Worm (Caenorhabditis elegans) whole organism, young adult: ENCODE data around the gene D1086.21.

ENCODE experiments used
- C06A6.2 ChIP-seq: fragments of 200-800 bp; sonication (Bioruptor generic); conservative IDR thresholded peaks from 2 replicates; pipeline ENCODE4 v1.3.6; 2022; ENCODE audit warnings: missing genetic modification characterization, missing compliant biosample characterization
- C17E4.6 ChIP-seq: fragments of 200-800 bp; sonication (Bioruptor generic); IDR thresholded peaks from 2 replicates; pipeline ENCODE4 v1.3.6; 2022; ENCODE audit warnings: missing genetic modification reagents, missing genetic modification characterization, missing compliant biosample characterization
- D2030.7 ChIP-seq: fragments of 200-800 bp; sonication (Bioruptor generic); IDR thresholded peaks from 2 replicates; pipeline ENCODE4 v1.3.6; 2022; ENCODE audit warnings: missing genetic modification reagents, missing genetic modification characterization, missing compliant biosample characterization
- T07F8.4 ChIP-seq: sonication (generic microtip); optimal IDR thresholded peaks from 2 replicates; lab custom pipeline; 2016; ENCODE audit warnings: mild to moderate bottlenecking, missing genetic modification characterization, moderate library complexity, missing compliant biosample characterization
- Y53G8AR.9 ChIP-seq: fragments of 200-800 bp; sonication (Bioruptor generic); conservative IDR thresholded peaks from 2 replicates; pipeline ENCODE4 v1.3.6; 2022; ENCODE audit warnings: missing genetic modification reagents, missing genetic modification characterization, missing compliant biosample characterization
- Y67H2A.10 ChIP-seq: fragments of 200-800 bp; sonication (Bioruptor generic); conservative IDR thresholded peaks from 2 replicates; pipeline ENCODE4 v1.3.6; 2022; ENCODE audit warnings: missing genetic modification reagents, missing genetic modification characterization, missing compliant biosample characterization
- Y95B8A.8 ChIP-seq: fragments of 200-800 bp; sonication (Bioruptor generic); IDR thresholded peaks from 2 replicates; pipeline ENCODE4 v1.3.6; 2022; ENCODE audit warnings: missing genetic modification reagents, missing genetic modification characterization, missing compliant biosample characterization
- akir-1 ChIP-seq: fragments of 200-800 bp; sonication (Bioruptor generic); optimal IDR thresholded peaks from 2 replicates; lab custom pipeline; 2018; ENCODE audit warnings: mild to moderate bottlenecking, missing genetic modification characterization, moderate library complexity, missing compliant biosample characterization
- ama-1 ChIP-seq, 3 experiments: fragments of 150-350 bp in 1 of 3; sonication (generic microtip) in 2 of 3; optimal IDR thresholded peaks; 2 replicates each; lab custom pipeline; 2014 to 2018; ENCODE audit warnings: missing biosample characterization in 2 of 3, missing genetic modification characterization in 2 of 3, missing genetic modification reagents in 2 of 3
- aptf-2 ChIP-seq: fragments of 200-800 bp; sonication (Bioruptor generic); conservative IDR thresholded peaks from 2 replicates; pipeline ENCODE4 v1.3.6; 2022; ENCODE audit warnings: missing genetic modification reagents, missing genetic modification characterization, missing compliant biosample characterization
- attf-5 ChIP-seq: fragments of 200-800 bp; sonication (Bioruptor generic); optimal IDR thresholded peaks from 2 replicates; lab custom pipeline; 2018; ENCODE audit warnings: mild to moderate bottlenecking, missing genetic modification characterization, missing compliant biosample characterization
- attf-6 ChIP-seq: fragments of 200-800 bp; sonication (Bioruptor generic); IDR thresholded peaks from 2 replicates; pipeline ENCODE4 v1.3.6; 2022; ENCODE audit warnings: missing genetic modification reagents, missing genetic modification characterization, missing compliant biosample characterization
- cebp-2 ChIP-seq: fragments of 200-800 bp; sonication (Bioruptor generic); IDR thresholded peaks from 2 replicates; pipeline ENCODE4 v1.3.6; 2022; ENCODE audit warnings: missing genetic modification characterization, missing compliant biosample characterization
- ceh-27 ChIP-seq: fragments of 200-800 bp; sonication (Bioruptor generic); optimal IDR thresholded peaks from 2 replicates; lab custom pipeline; 2018; ENCODE audit warnings: mild to moderate bottlenecking, missing genetic modification characterization, moderate library complexity, missing compliant biosample characterization
- ceh-91 ChIP-seq: fragments of 200-800 bp; sonication (Bioruptor generic); IDR thresholded peaks from 2 replicates; pipeline ENCODE4 v1.3.6; 2022; ENCODE audit warnings: missing genetic modification reagents, missing genetic modification characterization, missing compliant biosample characterization
- chd-7 ChIP-seq: sonication (generic microtip); optimal IDR thresholded peaks from 2 replicates; lab custom pipeline; 2016; ENCODE audit warnings: mild to moderate bottlenecking, missing genetic modification characterization, moderate library complexity, missing compliant biosample characterization
- efl-1 ChIP-seq: fragments of 150-350 bp; optimal IDR thresholded peaks from 2 replicates; lab custom pipeline; 2014; ENCODE audit warnings: missing biosample characterization, missing genetic modification reagents, missing genetic modification characterization
- ets-4 ChIP-seq: fragments of 200-800 bp; sonication (Bioruptor generic); optimal IDR thresholded peaks from 2 replicates; lab custom pipeline; 2018; ENCODE audit warnings: mild to moderate bottlenecking, missing genetic modification characterization, missing compliant biosample characterization
- hmg-20 ChIP-seq: fragments of 200-800 bp; sonication (Bioruptor generic); IDR thresholded peaks from 2 replicates; pipeline ENCODE4 v1.3.6; 2022; ENCODE audit warnings: missing genetic modification reagents, missing genetic modification characterization, missing compliant biosample characterization
- lin-26 ChIP-seq: fragments of 200-800 bp; sonication (Bioruptor generic); IDR thresholded peaks from 2 replicates; pipeline ENCODE4 v1.3.6; 2022; ENCODE audit warnings: missing genetic modification reagents, missing genetic modification characterization, missing compliant biosample characterization
- madf-6 ChIP-seq: fragments of 200-800 bp; sonication (Bioruptor generic); IDR thresholded peaks from 2 replicates; pipeline ENCODE4 v1.3.6; 2022; ENCODE audit warnings: missing genetic modification reagents, missing genetic modification characterization, missing compliant biosample characterization
- madf-8 ChIP-seq: fragments of 200-800 bp; sonication (Bioruptor generic); conservative IDR thresholded peaks from 2 replicates; pipeline ENCODE4 v1.3.6; 2022; ENCODE audit warnings: missing genetic modification reagents, missing genetic modification characterization, missing compliant biosample characterization
- mcd-1 ChIP-seq: fragments of 200-800 bp; sonication (Bioruptor generic); IDR thresholded peaks from 2 replicates; pipeline ENCODE4 v1.3.6; 2022; ENCODE audit warnings: missing genetic modification reagents, missing genetic modification characterization, missing compliant biosample characterization
- nfya-1 ChIP-seq: sonication (generic microtip); optimal IDR thresholded peaks from 2 replicates; lab custom pipeline; 2017; ENCODE audit warnings: antibody characterized with exemption, missing compliant biosample characterization, missing genetic modification characterization, borderline replicate concordance; ENCODE audit not compliant: insufficient read depth
- nhr-120 ChIP-seq: fragments of 200-800 bp; sonication (Bioruptor generic); IDR thresholded peaks from 2 replicates; pipeline ENCODE4 v1.3.6; 2022; ENCODE audit warnings: missing genetic modification characterization, missing compliant biosample characterization
- nhr-27 ChIP-seq: fragments of 200-800 bp; sonication (Bioruptor generic); optimal IDR thresholded peaks from 2 replicates; lab custom pipeline; 2018; ENCODE audit warnings: mild to moderate bottlenecking, missing genetic modification characterization, moderate library complexity, missing compliant biosample characterization
- nhr-90 ChIP-seq: sonication (generic microtip); optimal IDR thresholded peaks from 2 replicates; lab custom pipeline; 2016; ENCODE audit warnings: missing genotype, mild to moderate bottlenecking, missing genetic modification characterization, missing compliant biosample characterization
- rec-8 ChIP-seq, 2 experiments: sonication (generic microtip); optimal IDR thresholded peaks; 2 replicates each; lab custom pipeline; 2016; ENCODE audit warnings: mild to moderate bottlenecking in 2 of 2, missing genetic modification characterization in 2 of 2, missing genetic modification reagents in 2 of 2, missing genotype in 2 of 2, missing biosample characterization in 1 of 2, missing compliant biosample characterization in 1 of 2, moderate library complexity in 1 of 2
- sea-2 ChIP-seq: fragments of 200-800 bp; sonication (Bioruptor generic); IDR thresholded peaks from 2 replicates; pipeline ENCODE4 v1.3.6; 2022; ENCODE audit warnings: missing genetic modification characterization, missing compliant biosample characterization
- snpc-1.1 ChIP-seq: sonication (generic microtip); optimal IDR thresholded peaks from 2 replicates; lab custom pipeline; 2017; ENCODE audit warnings: missing genetic modification characterization, mild to moderate bottlenecking, missing compliant biosample characterization, antibody characterized with exemption, moderate library complexity, missing genotype, missing genetic modification reagents; ENCODE audit not compliant: insufficient read depth
- snpc-4 ChIP-seq, 5 experiments: fragments of 150-350 bp in 1 of 5; sonication (generic microtip) in 4 of 5; optimal IDR thresholded peaks; 2 replicates each; lab custom pipeline; 2014 to 2018; ENCODE audit warnings: missing genetic modification characterization in 5 of 5, missing biosample characterization in 3 of 5, antibody characterized with exemption in 2 of 5, mild to moderate bottlenecking in 2 of 5, missing compliant biosample characterization in 2 of 5, missing genotype in 2 of 5, moderate library complexity in 2 of 5, missing genetic modification reagents in 1 of 5
- somi-1 ChIP-seq: fragments of 200-800 bp; sonication (Bioruptor generic); optimal IDR thresholded peaks from 2 replicates; lab custom pipeline; 2018; ENCODE audit warnings: mild to moderate bottlenecking, missing genetic modification characterization, missing compliant biosample characterization
- tlf-1 ChIP-seq: fragments of 200-800 bp; sonication (Bioruptor generic); optimal IDR thresholded peaks from 2 replicates; lab custom pipeline; 2018; ENCODE audit warnings: mild to moderate bottlenecking, missing genetic modification characterization, missing compliant biosample characterization
- xnd-1 ChIP-seq: sonication (generic microtip); optimal IDR thresholded peaks from 2 replicates; lab custom pipeline; 2016; ENCODE audit warnings: missing genotype, missing genetic modification reagents, missing genetic modification characterization, missing compliant biosample characterization
- zim-3 ChIP-seq: sonication (generic microtip); optimal IDR thresholded peaks from 2 replicates; lab custom pipeline; 2017; ENCODE audit warnings: mild to moderate bottlenecking, missing genetic modification characterization, moderate library complexity, missing compliant biosample characterization
- ztf-18 ChIP-seq: sonication (generic microtip); optimal IDR thresholded peaks from 2 replicates; lab custom pipeline; 2016; ENCODE audit warnings: missing genotype, mild to moderate bottlenecking, missing genetic modification characterization, missing compliant biosample characterization
- ztf-28 ChIP-seq: fragments of 200-800 bp; sonication (Bioruptor generic); IDR thresholded peaks from 2 replicates; pipeline ENCODE4 v1.3.6; 2022; ENCODE audit warnings: missing genetic modification reagents, missing genetic modification characterization, missing compliant biosample characterization

The D1086.21 gene

ce11 chrV:14028256-14028743 is 36.2 kb upstream of the D1086.21 start (continued):
- peak; percentile 92 for TF ChIP-seq snpc-1.1
- TF ChIP-seq rec-8 (tag; optimal IDR thresholded peaks at IDR 0.05; lab: Kevin White, UChicago), result peak; percentile 3 to 44
- TF ChIP-seq nfya-1 (tag; lab: Kevin White, UChicago), result no peak
- TF ChIP-seq madf-6 (GFP tag; lab: Robert Waterston, UW), result peak; percentile 81
- peak; percentile 94 for TF ChIP-seq attf-6 (GFP tag; lab: Robert Waterston, UW)
- peak; percentile 80 for TF ChIP-seq lin-26 (GFP tag; lab: Robert Waterston, UW)
- no peak for TF ChIP-seq somi-1 (GFP tag; lab: Kevin White, UChicago)
- 0 out of 2 replicates have a peak, but pooled peaks have one; percentile 31 for TF ChIP-seq Y67H2A.10 (GFP tag; lab: Robert Waterston, UW)
- peak; percentile 43; the same call in 1 of the 2 replicates for TF ChIP-seq hmg-20 (GFP tag; lab: Robert Waterston, UW)
- peak; percentile 86 for TF ChIP-seq Y53G8AR.9
- peak; percentile 54 for TF ChIP-seq ceh-91
- TF ChIP-seq xnd-1, result peak; percentile 42
- 0 out of 2 replicates have a peak, but pooled peaks have one; percentile 88 for TF ChIP-seq cebp-2 (GFP tag; lab: Robert Waterston, UW)
- TF ChIP-seq Y95B8A.8 (GFP tag; lab: Robert Waterston, UW), result 0 out of 2 replicates have a peak, but pooled peaks have one; percentile 26
- TF ChIP-seq tlf-1 (GFP tag; lab: Kevin White, UChicago), result peak; percentile 19
- no peak for TF ChIP-seq nhr-120
- TF ChIP-seq ama-1 (optimal IDR thresholded peaks at IDR 0.05; lab: Kevin White, UChicago), result peak; percentile 84
- TF ChIP-seq ama-1 (GFP tag; optimal IDR thresholded peaks at IDR 0.05; lab: Kevin White, UChicago), result no peak
- no peak for TF ChIP-seq chd-7
- peak; percentile 89 for TF ChIP-seq snpc-4 (GFP tag; optimal IDR thresholded peaks at IDR 0.05; lab: Kevin White, UChicago)
- TF ChIP-seq snpc-4 (tag; optimal IDR thresholded peaks at IDR 0.05; lab: Kevin White, UChicago), result peak; percentile 93 to 99 (median 96)
- TF ChIP-seq mcd-1 (GFP tag; lab: Robert Waterston, UW), result peak; percentile 86
- peak; percentile 28 for TF ChIP-seq ceh-27
- peak; percentile 96 for TF ChIP-seq D2030.7 (GFP tag; lab: Robert Waterston, UW)
- no peak for TF ChIP-seq attf-5 (GFP tag; lab: Kevin White, UChicago)
- TF ChIP-seq efl-1, result peak; percentile 15

ce11 chrV:14033649-14034048 is 30.9 kb upstream of the D1086.21 start, which contains the start of gene ins-10:
ins-10 (plus strand) TSS chrV:14033949.
- no peak for TF ChIP-seq aptf-2
- TF ChIP-seq C17E4.6 (GFP tag; lab: Robert Waterston, UW), result no peak
- no peak for TF ChIP-seq mcd-1 (GFP tag; lab: Robert Waterston, UW)
- TF ChIP-seq ztf-28 (GFP tag; lab: Robert Waterston, UW), result no peak
- no peak for TF ChIP-seq madf-8 (GFP tag; lab: Robert Waterston, UW)
- TF ChIP-seq madf-6 (GFP tag; lab: Robert Waterston, UW), result no peak
- TF ChIP-seq ets-4 (GFP tag; lab: Kevin White, UChicago), result no peak
- TF ChIP-seq ztf-18, result no peak
- no peak for TF ChIP-seq nfya-1 (tag; lab: Kevin White, UChicago)
- TF ChIP-seq nhr-90 (tag; lab: Kevin White, UChicago), result no peak
- no peak for TF ChIP-seq C06A6.2
- TF ChIP-seq xnd-1, result no peak
- TF ChIP-seq akir-1 (GFP tag; lab: Kevin White, UChicago), result no peak
- no peak for TF ChIP-seq D2030.7 (GFP tag; lab: Robert Waterston, UW)
- TF ChIP-seq T07F8.4 (tag; lab: Kevin White, UChicago), result no peak
- no peak for TF ChIP-seq attf-5 (GFP tag; lab: Kevin White, UChicago)
- TF ChIP-seq sea-2 (GFP tag; lab: Robert Waterston, UW), result no peak
- no peak for TF ChIP-seq nhr-27 (tag; lab: Kevin White, UChicago)
- TF ChIP-seq zim-3 (tag; lab: Kevin White, UChicago), result no peak
- TF ChIP-seq, all 124 proteins: peak for 0
